4 fruit fly cellular contexts compared by ENCODE assay signal in genomic region chrX:20480382-20480781, dm6.
A peak's percentile ranks its signal among the peaks of the same experiment; 100 is the strongest.
TF ChIP-seq lines count a peak whose summit lies in the region.

No protein-coding gene starts in this region.

TF ChIP-seq in whole organism, adult, 20 proteins besides CTCF, POLR2A, EP300 and RAD21 (continued from another document):
- no peak for TF ChIP-seq Clk (GFP tag; optimal IDR thresholded peaks at IDR 0.05; lab: Kevin White, UChicago)

TF ChIP-seq in whole organism, embryonic, 481 proteins besides CTCF, POLR2A, EP300 and RAD21 (continued from another document and continues in another):
- TF ChIP-seq her (GFP tag; optimal IDR thresholded peaks at IDR 0.05; lab: Kevin White, UChicago) (peak; percentile 65), CG17385 (GFP tag; optimal IDR thresholded peaks at IDR 0.05; lab: Kevin White, UChicago) (peak; percentile 64), crc (GFP tag; optimal IDR thresholded peaks at IDR 0.05; lab: Kevin White, UChicago) (peak; percentile 56), tgo (GFP tag; IDR thresholded peaks at IDR 0.05; lab: Robert Waterston, UW) (peak; percentile 29; the same call in 2 of the 3 replicates), CG11696 (GFP tag; IDR thresholded peaks at IDR 0.05; lab: Robert Waterston, UW) (peak; percentile 54), CG31224 (GFP tag; IDR thresholded peaks at IDR 0.05; lab: Robert Waterston, UW) (0 out of 2 replicates have a peak, but pooled peaks have one; percentile 25), CG3281 (GFP tag; optimal IDR thresholded peaks at IDR 0.05; lab: Kevin White, UChicago) (no peak), Oli (tag; optimal IDR thresholded peaks at IDR 0.05; lab: Kevin White, UChicago) (peak; percentile 78), CG12659 (GFP tag; optimal IDR thresholded peaks at IDR 0.05; lab: Kevin White, UChicago) (peak; percentile 51), CG8944 (GFP tag; optimal IDR thresholded peaks at IDR 0.05; lab: Kevin White, UChicago) (peak; percentile 76), bsh (GFP tag; optimal IDR thresholded peaks at IDR 0.05; lab: Kevin White, UChicago) (peak; percentile 48 to 84), vfl (GFP tag; optimal IDR thresholded peaks at IDR 0.05; lab: Kevin White, UChicago) (peak; percentile 74), CG10267 (tag; optimal IDR thresholded peaks at IDR 0.05; lab: Kevin White, UChicago) (no peak), CG8089 (GFP tag; optimal IDR thresholded peaks at IDR 0.05; lab: Kevin White, UChicago) (peak; percentile 48), ssp (GFP tag; IDR thresholded peaks at IDR 0.05; lab: Robert Waterston, UW) (0 out of 2 replicates have a peak, but pooled peaks have one; percentile 32), dmrt99B (tag; optimal IDR thresholded peaks at IDR 0.05; lab: Kevin White, UChicago) (peak; percentile 76), wdn (GFP tag; IDR thresholded peaks at IDR 0.05; lab: Robert Waterston, UW) (peak; percentile 56; the same call in 1 of the 2 replicates), Ets97D (GFP tag; optimal IDR thresholded peaks at IDR 0.05; lab: Kevin White, UChicago) (peak; percentile 45), en (GFP tag; optimal IDR thresholded peaks at IDR 0.05; lab: Kevin White, UChicago) (peak; percentile 47), Gug (GFP tag; IDR thresholded peaks at IDR 0.05; lab: Robert Waterston, UW) (no peak), fd96Cb (tag; optimal IDR thresholded peaks at IDR 0.05; lab: Kevin White, UChicago) (peak; percentile 74), ab (GFP tag; optimal IDR thresholded peaks at IDR 0.05; lab: Kevin White, UChicago) (peak; percentile 9), CG13894 (tag; optimal IDR thresholded peaks at IDR 0.05; lab: Kevin White, UChicago) (no peak), lola (GFP tag; optimal IDR thresholded peaks at IDR 0.05; lab: Kevin White, UChicago) (peak in 1 of 3 experiments; percentile 52), Mad (GFP tag; optimal IDR thresholded peaks at IDR 0.05; lab: Kevin White, UChicago) (peak; percentile 59), pnt (GFP tag; optimal IDR thresholded peaks at IDR 0.05; lab: Kevin White, UChicago) (no peak), CG18262 (tag; optimal IDR thresholded peaks at IDR 0.05; lab: Kevin White, UChicago) (no peak), CG16779 (GFP tag; IDR thresholded peaks at IDR 0.05; lab: Robert Waterston, UW) (no peak), CG34422 (GFP tag; IDR thresholded peaks at IDR 0.05; lab: Robert Waterston, UW) (peak; percentile 81), CG6813 (GFP tag; optimal IDR thresholded peaks at IDR 0.05; lab: Kevin White, UChicago) (peak; percentile 69), CG12236 (GFP tag; optimal IDR thresholded peaks at IDR 0.05; lab: Kevin White, UChicago) (peak; percentile 58), Bgb (GFP tag; IDR thresholded peaks at IDR 0.05; lab: Robert Waterston, UW; ENCODE audit: partially characterized antibody) (no peak), CG10979 (tag; optimal IDR thresholded peaks at IDR 0.05; lab: Kevin White, UChicago) (peak; percentile 64), mam (GFP tag; optimal IDR thresholded peaks at IDR 0.05; lab: Kevin White, UChicago) (peak; percentile 77), CG12071 (GFP tag; optimal IDR thresholded peaks at IDR 0.05; lab: Kevin White, UChicago) (no peak), sob (GFP tag; IDR thresholded peaks at IDR 0.05; lab: Robert Waterston, UW) (peak; percentile 61), Med (GFP tag; lab: Kevin White, UChicago) (peak; percentile 97), Neu2 (GFP tag; optimal IDR thresholded peaks at IDR 0.05; lab: Kevin White, UChicago; ENCODE audit: borderline replicate concordance) (no peak), otp (GFP tag; IDR thresholded peaks at IDR 0.05; lab: Robert Waterston, UW) (peak; percentile 73), mirr (GFP tag; optimal IDR thresholded peaks at IDR 0.05; lab: Kevin White, UChicago) (no peak), cato (GFP tag; optimal IDR thresholded peaks at IDR 0.05; lab: Kevin White, UChicago; ENCODE audit: borderline replicate concordance) (no peak), pb (GFP tag; optimal IDR thresholded peaks at IDR 0.05; lab: Kevin White, UChicago) (peak; percentile 57), TFAM (GFP tag; optimal IDR thresholded peaks at IDR 0.05; lab: Kevin White, UChicago) (no peak)

TF ChIP-seq in whole organism, prepupa, 60 proteins besides CTCF, POLR2A, EP300 and RAD21 (continued from another document):
- TF ChIP-seq Smox (GFP tag; optimal IDR thresholded peaks at IDR 0.05; lab: Kevin White, UChicago) (peak; percentile 79), CG11902 (GFP tag; optimal IDR thresholded peaks at IDR 0.05; lab: Kevin White, UChicago) (peak; percentile 48), acj6 (GFP tag; optimal IDR thresholded peaks at IDR 0.05; lab: Kevin White, UChicago) (peak; percentile 82), esn (GFP tag; optimal IDR thresholded peaks at IDR 0.05; lab: Kevin White, UChicago) (peak; percentile 79), CG34406 (GFP tag; optimal IDR thresholded peaks at IDR 0.05; lab: Kevin White, UChicago) (peak; percentile 75), CG16779 (tag; optimal IDR thresholded peaks at IDR 0.05; lab: Kevin White, UChicago) (no peak), Ets96B (tag; optimal IDR thresholded peaks at IDR 0.05; lab: Kevin White, UChicago) (no peak), Eip75B (GFP tag; optimal IDR thresholded peaks at IDR 0.05; lab: Kevin White, UChicago) (no peak), CG1621 (tag; optimal IDR thresholded peaks at IDR 0.05; lab: Kevin White, UChicago) (no peak), spab (GFP tag; optimal IDR thresholded peaks at IDR 0.05; lab: Kevin White, UChicago) (peak; percentile 33), CG3032 (tag; optimal IDR thresholded peaks at IDR 0.05; lab: Kevin White, UChicago) (no peak), salr (GFP tag; optimal IDR thresholded peaks at IDR 0.05; lab: Kevin White, UChicago) (peak in 1 of 2 experiments; percentile 41), svp (GFP tag; lab: Kevin White, UChicago) (no peak), cyc (GFP tag; optimal IDR thresholded peaks at IDR 0.05; lab: Kevin White, UChicago) (peak; percentile 75), CG4318 (GFP tag; optimal IDR thresholded peaks at IDR 0.05; lab: Kevin White, UChicago) (peak; percentile 69), Ets21C (GFP tag; optimal IDR thresholded peaks at IDR 0.05; lab: Kevin White, UChicago) (peak; percentile 72), Eip93F (GFP tag; optimal IDR thresholded peaks at IDR 0.05; lab: Kevin White, UChicago) (no peak), lz (GFP tag; optimal IDR thresholded peaks at IDR 0.05; lab: Kevin White, UChicago) (peak; percentile 80), CG11294 (GFP tag; IDR thresholded peaks at IDR 0.05; lab: Robert Waterston, UW) (0 out of 2 replicates have a peak, but pooled peaks have one; percentile 49), CG10669 (GFP tag; optimal IDR thresholded peaks at IDR 0.05; lab: Kevin White, UChicago) (no peak), fkh (GFP tag; optimal IDR thresholded peaks at IDR 0.05; lab: Kevin White, UChicago) (peak; percentile 5), Hr39 (GFP tag; optimal IDR thresholded peaks at IDR 0.05; lab: Kevin White, UChicago) (peak; percentile 83), Sox15 (GFP tag; optimal IDR thresholded peaks at IDR 0.05; lab: Kevin White, UChicago) (peak; percentile 61), CG6792 (GFP tag; optimal IDR thresholded peaks at IDR 0.05; lab: Kevin White, UChicago) (peak; percentile 76), dac (GFP tag; optimal IDR thresholded peaks at IDR 0.05; lab: Kevin White, UChicago) (peak; percentile 71), CG11762 (GFP tag; optimal IDR thresholded peaks at IDR 0.05; lab: Kevin White, UChicago; ENCODE audit: insufficient read depth) (peak; percentile 59), Eip78C (GFP tag; lab: Kevin White, UChicago) (peak; percentile 87), CG32006 (GFP tag; optimal IDR thresholded peaks at IDR 0.05; lab: Kevin White, UChicago) (peak; percentile 82), CG8319 (GFP tag; optimal IDR thresholded peaks at IDR 0.05; lab: Kevin White, UChicago) (peak; percentile 56), fd85E (GFP tag; optimal IDR thresholded peaks at IDR 0.05; lab: Kevin White, UChicago) (peak; percentile 1), Hr38 (GFP tag; optimal IDR thresholded peaks at IDR 0.05; lab: Kevin White, UChicago) (no peak), CG3919 (GFP tag; optimal IDR thresholded peaks at IDR 0.05; lab: Kevin White, UChicago) (no peak), vri (GFP tag; optimal IDR thresholded peaks at IDR 0.05; lab: Kevin White, UChicago) (peak; percentile 76), Sox102F (GFP tag; optimal IDR thresholded peaks at IDR 0.05; lab: Kevin White, UChicago) (peak; percentile 84), Lpt (GFP tag; optimal IDR thresholded peaks at IDR 0.05; lab: Kevin White, UChicago) (peak; percentile 74), CG6163 (GFP tag; IDR thresholded peaks at IDR 0.05; lab: Robert Waterston, UW) (peak; percentile 87), CG6276 (GFP tag; optimal IDR thresholded peaks at IDR 0.05; lab: Kevin White, UChicago) (no peak), CG8632 (GFP tag; optimal IDR thresholded peaks at IDR 0.05; lab: Kevin White, UChicago) (peak; percentile 73), OdsH (GFP tag; optimal IDR thresholded peaks at IDR 0.05; lab: Kevin White, UChicago) (peak; percentile 80), Met (GFP tag; optimal IDR thresholded peaks at IDR 0.05; lab: Kevin White, UChicago) (peak; percentile 80), dsx (GFP tag; optimal IDR thresholded peaks at IDR 0.05; lab: Kevin White, UChicago; ENCODE audit: poor library complexity, severe bottlenecking) (no peak)

TF ChIP-seq in whole organism, wandering third instar larva, 38 proteins besides CTCF, POLR2A, EP300 and RAD21 (continued from another document):
- TF ChIP-seq Hr83 (GFP tag; optimal IDR thresholded peaks at IDR 0.05; lab: Kevin White, UChicago; ENCODE audit: poor library complexity, severe bottlenecking) (no peak), usp (GFP tag; optimal IDR thresholded peaks at IDR 0.05; lab: Kevin White, UChicago) (no peak), psq (GFP tag; optimal IDR thresholded peaks at IDR 0.05; lab: Kevin White, UChicago) (peak; percentile 69), lola (GFP tag; optimal IDR thresholded peaks at IDR 0.05; lab: Kevin White, UChicago) (no peak), Hnf4 (GFP tag; optimal IDR thresholded peaks at IDR 0.05; lab: Kevin White, UChicago) (no peak), h (GFP tag; optimal IDR thresholded peaks at IDR 0.05; lab: Kevin White, UChicago) (peak; percentile 87), Vsx2 (GFP tag; optimal IDR thresholded peaks at IDR 0.05; lab: Kevin White, UChicago; ENCODE audit: partially characterized antibody) (no peak), OdsH (GFP tag; optimal IDR thresholded peaks at IDR 0.05; lab: Kevin White, UChicago) (peak; percentile 70), fru (GFP tag; optimal IDR thresholded peaks at IDR 0.05; lab: Kevin White, UChicago) (peak; percentile 56), br (GFP tag; optimal IDR thresholded peaks at IDR 0.05; lab: Kevin White, UChicago) (peak; percentile 80), CrebA (GFP tag; optimal IDR thresholded peaks at IDR 0.05; lab: Kevin White, UChicago; ENCODE audit: borderline replicate concordance) (no peak), Abd-B (GFP tag; optimal IDR thresholded peaks at IDR 0.05; lab: Kevin White, UChicago) (no peak), Sp1 (GFP tag; optimal IDR thresholded peaks at IDR 0.05; lab: Kevin White, UChicago) (no peak), CG32264 (GFP tag; optimal IDR thresholded peaks at IDR 0.05; lab: Kevin White, UChicago) (peak; percentile 8)
TF ChIP-seq in whole organism, wandering third instar larva: peak in this region for 15.
